Fruit fly (Drosophila melanogaster): ENCODE data around the gene fid.
A peak's percentile ranks its signal among the peaks of the same experiment; 100 is the strongest.

fid gene

DNA sequence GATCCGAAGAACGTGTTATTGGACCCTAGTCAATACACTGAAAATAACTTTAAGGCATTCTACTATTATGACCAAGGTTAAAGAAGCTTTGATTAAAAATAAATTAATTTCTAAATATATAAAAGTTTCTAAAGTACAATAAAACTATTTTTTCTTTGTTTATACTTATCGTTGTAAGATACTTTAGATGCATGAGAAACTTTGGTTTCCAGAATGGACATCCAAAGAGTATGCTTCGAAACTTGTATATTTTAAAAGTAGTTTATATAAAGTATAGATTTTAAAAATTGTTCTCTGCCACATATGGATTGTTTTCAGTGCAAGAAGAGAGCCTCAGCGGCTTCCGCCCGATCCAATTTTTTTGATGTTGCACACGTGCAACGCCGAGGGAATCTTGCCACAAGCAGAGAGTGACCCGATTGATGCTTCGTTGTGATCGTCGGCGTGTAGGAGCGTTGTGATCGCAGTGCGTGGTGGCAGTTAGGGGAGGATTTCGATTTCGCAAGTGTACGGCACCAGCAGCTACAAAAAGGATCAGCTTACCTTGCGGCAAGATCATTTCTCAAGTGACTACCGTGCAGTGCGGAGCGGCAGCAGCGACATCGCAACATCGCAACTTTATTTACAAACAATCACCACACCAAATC lies 27.3 kb downstream of the fid start (continued):
- TF ChIP-seq CG17385 (GFP tag; optimal IDR thresholded peaks at IDR 0.05) (peak; percentile 67), CG12659 (GFP tag; optimal IDR thresholded peaks at IDR 0.05) (peak; percentile 50), CG9437 (GFP tag; optimal IDR thresholded peaks at IDR 0.05) (peak; percentile 71), chn (GFP tag; optimal IDR thresholded peaks at IDR 0.05) (peak; percentile 28), tgo (GFP tag; IDR thresholded peaks at IDR 0.05) (peak; percentile 62), Camta (GFP tag; optimal IDR thresholded peaks at IDR 0.05) (peak; percentile 17), CG7786 (GFP tag; optimal IDR thresholded peaks at IDR 0.05) (no peak), fd96Cb (tag; optimal IDR thresholded peaks at IDR 0.05) (peak; percentile 82), Adf1 (GFP tag; IDR thresholded peaks at IDR 0.05) (no peak), CG7839 (tag; optimal IDR thresholded peaks at IDR 0.05) (peak; percentile 87), gt (GFP tag; IDR thresholded peaks at IDR 0.05) (no peak), vnd (GFP tag; IDR thresholded peaks at IDR 0.05; ENCODE audit: partially characterized antibody) (no peak), ems (GFP tag; optimal IDR thresholded peaks at IDR 0.05) (no peak), CG2889 (GFP tag; IDR thresholded peaks at IDR 0.05) (no peak), CG3847 (GFP tag; IDR thresholded peaks at IDR 0.05) (no peak), wdn (GFP tag; IDR thresholded peaks at IDR 0.05) (no peak), H2.0 (GFP tag; IDR thresholded peaks at IDR 0.05) (peak; percentile 49; the same call in 1 of the 2 replicates), NC2β (GFP tag; optimal IDR thresholded peaks at IDR 0.05) (no peak), CG10462 (GFP tag; optimal IDR thresholded peaks at IDR 0.05) (peak; percentile 87), phol (tag; optimal IDR thresholded peaks at IDR 0.05) (peak; percentile 95), CG1602 (GFP tag; optimal IDR thresholded peaks at IDR 0.05) (peak; percentile 85), ci (GFP tag; IDR thresholded peaks at IDR 0.05) (0 out of 3 replicates have a peak, but pooled peaks have one; percentile 8), CG33557 (GFP tag; optimal IDR thresholded peaks at IDR 0.05) (peak; percentile 98), PHDP (tag; optimal IDR thresholded peaks at IDR 0.05) (peak; percentile 77), MBD-R2 (GFP tag; IDR thresholded peaks at IDR 0.05) (no peak), sens (GFP tag) (peak; percentile 95), CG15073 (GFP tag; optimal IDR thresholded peaks at IDR 0.05) (peak; percentile 10), CG10147 (GFP tag; optimal IDR thresholded peaks at IDR 0.05) (no peak), CG14710 (tag; optimal IDR thresholded peaks at IDR 0.05) (peak; percentile 97), lola (GFP tag; optimal IDR thresholded peaks at IDR 0.05) (peak in 1 of 3 experiments; percentile 99), Ada2b (GFP tag; IDR thresholded peaks at IDR 0.05) (0 out of 2 replicates have a peak, but pooled peaks have one; percentile 20), NfI (GFP tag; optimal IDR thresholded peaks at IDR 0.05) (peak; percentile 54), en (GFP tag; optimal IDR thresholded peaks at IDR 0.05) (no peak), ro (GFP tag; IDR thresholded peaks at IDR 0.05) (no peak; the same call in 1 of the 2 replicates), toy (GFP tag; IDR thresholded peaks at IDR 0.05) (no peak), pho (GFP tag; optimal IDR thresholded peaks at IDR 0.05) (no peak), exex (tag; optimal IDR thresholded peaks at IDR 0.05) (no peak), CG11504 (tag; optimal IDR thresholded peaks at IDR 0.05) (peak; percentile 85), CG6683 (GFP tag; optimal IDR thresholded peaks at IDR 0.05) (no peak), Kr (GFP tag; optimal IDR thresholded peaks at IDR 0.05) (peak; percentile 51), nerfin-2 (GFP tag; IDR thresholded peaks at IDR 0.05; ENCODE audit: partially characterized antibody) (no peak), nmo (GFP tag; optimal IDR thresholded peaks at IDR 0.05) (peak; percentile 95), cad (GFP tag; optimal IDR thresholded peaks at IDR 0.05) (no peak), cas (GFP tag; IDR thresholded peaks at IDR 0.05) (no peak), CG32772 (GFP tag; IDR thresholded peaks at IDR 0.05) (peak; percentile 61), Taf1 (GFP tag; IDR thresholded peaks at IDR 0.05) (no peak), Dip2 (GFP tag; IDR thresholded peaks at IDR 0.05) (no peak), CG15269 (tag; optimal IDR thresholded peaks at IDR 0.05) (peak; percentile 41), CG3726 (GFP tag; IDR thresholded peaks at IDR 0.05) (no peak), slou (GFP tag; optimal IDR thresholded peaks at IDR 0.05) (peak; percentile 37), al (GFP tag; IDR thresholded peaks at IDR 0.05) (no peak)
